Worm (Caenorhabditis elegans): ENCODE measurements around the gene T05C12.8.

T05C12.8 gene

DNA sequence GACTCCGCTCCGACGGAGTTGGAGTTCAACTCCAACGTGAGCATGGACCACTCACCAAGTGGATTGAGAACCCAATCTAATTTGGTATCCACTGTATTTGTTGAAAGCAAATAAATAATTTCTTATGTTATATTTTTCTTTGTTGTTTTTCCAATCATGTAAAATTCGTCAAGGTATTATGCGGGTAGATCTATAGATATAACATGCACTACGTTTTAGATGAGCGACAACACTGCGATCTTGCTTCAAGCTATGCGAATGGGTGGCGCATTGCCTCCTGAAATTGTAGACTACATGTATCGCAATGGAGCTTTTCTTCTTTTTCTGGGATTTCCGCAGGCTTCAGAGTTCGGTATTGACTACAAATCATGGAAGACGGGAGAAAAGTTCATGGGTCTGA lies 45.8 kb downstream of the T05C12.8 start, which contains the start of gene F10B5.2 (continued):
- TF ChIP-seq snpc-4 (GFP tag; optimal IDR thresholded peaks at IDR 0.05) (peak; percentile 9), snpc-4 (tag; optimal IDR thresholded peaks at IDR 0.05) (no peak), ceh-79 (tag; optimal IDR thresholded peaks at IDR 0.05) (no peak), gei-17 (GFP tag; optimal IDR thresholded peaks at IDR 0.05) (no peak), chd-7 (tag; optimal IDR thresholded peaks at IDR 0.05) (no peak), B0019.2 (GFP tag; conservative IDR thresholded peaks at IDR 0.05) (no peak), let-607 (tag; optimal IDR thresholded peaks at IDR 0.05) (no peak), ztf-22 (GFP tag; optimal IDR thresholded peaks at IDR 0.05) (no peak), cebp-2 (GFP tag; IDR thresholded peaks at IDR 0.05) (no peak), egl-44 (GFP tag; IDR thresholded peaks at IDR 0.05) (no peak), T07F8.4 (tag; optimal IDR thresholded peaks at IDR 0.05) (no peak), ceh-100 (GFP tag; IDR thresholded peaks at IDR 0.05) (peak; percentile 22; the same call in 1 of the 2 replicates), nhr-80 (tag; optimal IDR thresholded peaks at IDR 0.05) (no peak), lin-26 (GFP tag; IDR thresholded peaks at IDR 0.05) (no peak; the same call in 1 of the 2 replicates), ccch-3 (GFP tag; optimal IDR thresholded peaks at IDR 0.05) (no peak), lin-35 (GFP tag; optimal IDR thresholded peaks at IDR 0.05) (peak in 1 of 3 experiments; percentile 5), unc-62 (GFP tag; optimal IDR thresholded peaks at IDR 0.05) (no peak), D2030.7 (GFP tag; IDR thresholded peaks at IDR 0.05) (peak; percentile 38), Y53G8AR.9 (GFP tag; conservative IDR thresholded peaks at IDR 0.05) (peak; percentile 66; the same call in 1 of the 2 replicates), lag-1 (GFP tag; IDR thresholded peaks at IDR 0.05) (no peak), madf-3 (GFP tag; IDR thresholded peaks at IDR 0.05) (peak; percentile 51; the same call in 1 of the 2 replicates), Y67H2A.10 (GFP tag; conservative IDR thresholded peaks at IDR 0.05) (no peak), K12H6.12 (tag; optimal IDR thresholded peaks at IDR 0.05) (no peak), B0336.3 (GFP tag; IDR thresholded peaks at IDR 0.05) (peak; percentile 68; the same call in 1 of the 2 replicates), C17E4.6 (GFP tag; IDR thresholded peaks at IDR 0.05) (no peak), T26A5.8 (tag; optimal IDR thresholded peaks at IDR 0.05) (no peak), B0261.1 (tag; optimal IDR thresholded peaks at IDR 0.05) (no peak), hrde-1 (tag; optimal IDR thresholded peaks at IDR 0.05; ENCODE audit: borderline replicate concordance) (peak; percentile 37), ztf-26 (tag; optimal IDR thresholded peaks at IDR 0.05) (no peak), ceh-91 (GFP tag; IDR thresholded peaks at IDR 0.05) (no peak), madf-10 (tag; optimal IDR thresholded peaks at IDR 0.05) (no peak), lin-40 (tag; optimal IDR thresholded peaks at IDR 0.05) (no peak), hsf-1 (GFP tag; IDR thresholded peaks at IDR 0.05) (peak; percentile 66; the same call in 1 of the 2 replicates), rec-8 (tag; optimal IDR thresholded peaks at IDR 0.05) (no peak), attf-6 (GFP tag; IDR thresholded peaks at IDR 0.05) (peak; percentile 42; the same call in 1 of the 2 replicates), mes-4 (tag; optimal IDR thresholded peaks at IDR 0.05) (no peak), hlh-26 (GFP tag; conservative IDR thresholded peaks at IDR 0.05) (no peak), attf-3 (GFP tag; conservative IDR thresholded peaks at IDR 0.05) (no peak), nfya-2 (GFP tag; IDR thresholded peaks at IDR 0.05) (no peak), cebp-1 (GFP tag; IDR thresholded peaks at IDR 0.05) (no peak), cebp-1 (tag; optimal IDR thresholded peaks at IDR 0.05) (no peak), hmg-1.2 (GFP tag; IDR thresholded peaks at IDR 0.05) (peak; percentile 39), ceh-58 (GFP tag; IDR thresholded peaks at IDR 0.05) (no peak), F33H1.4 (GFP tag; IDR thresholded peaks at IDR 0.05) (no peak), sea-2 (GFP tag; IDR thresholded peaks at IDR 0.05) (no peak), egl-18 (GFP tag; IDR thresholded peaks at IDR 0.05) (no peak), dox-1 (GFP tag; IDR thresholded peaks at IDR 0.05) (no peak), madf-8 (GFP tag; conservative IDR thresholded peaks at IDR 0.05) (no peak), rcor-1 (GFP tag; IDR thresholded peaks at IDR 0.05) (0 out of 2 replicates have a peak, but pooled peaks have one; percentile 42)

Data from whole organism, young adult.